Worm (Caenorhabditis elegans) whole organism, L1 larva: Measurements from ENCODE around the gene ddx-23.

Experiments used
- C34B4.2 ChIP-seq: sonication (generic microtip); optimal IDR thresholded peaks from 2 replicates; lab custom pipeline; 2017; ENCODE audit warnings: mild to moderate bottlenecking, missing genetic modification characterization, missing compliant biosample characterization
- ama-1 ChIP-seq: fragments of 150-350 bp; optimal IDR thresholded peaks from 2 replicates; lab custom pipeline; 2014
- blmp-1 ChIP-seq: fragments of 150-350 bp; optimal IDR thresholded peaks from 2 replicates; lab custom pipeline; 2014; ENCODE audit warnings: missing biosample characterization, missing genetic modification characterization
- ceh-8 ChIP-seq: fragments of 200-800 bp; sonication (Bioruptor generic); optimal IDR thresholded peaks from 2 replicates; lab custom pipeline; 2018; ENCODE audit warnings: mild to moderate bottlenecking, missing genetic modification characterization, moderate library complexity, missing compliant biosample characterization
- ceh-82 ChIP-seq, 3 experiments: fragments of 150-350 bp in 1 of 3; sonication (generic microtip) in 2 of 3; optimal IDR thresholded peaks; 2 replicates each; lab custom pipeline; 2014 to 2017; ENCODE audit warnings: missing biosample characterization in 3 of 3, missing genetic modification characterization in 3 of 3
- ces-1 ChIP-seq: fragments of 150-350 bp; optimal IDR thresholded peaks from 2 replicates; lab custom pipeline; 2014; ENCODE audit warnings: missing biosample characterization, missing genetic modification reagents, missing genetic modification characterization
- dpl-1 ChIP-seq, 3 experiments: fragments of 150-350 bp in 2 of 3; sonication (generic microtip) in 1 of 3; optimal IDR thresholded peaks; 2 replicates each; lab custom pipeline; 2014 to 2017; ENCODE audit warnings: missing biosample characterization in 3 of 3, missing genetic modification characterization in 3 of 3, missing genetic modification reagents in 3 of 3
- efl-1 ChIP-seq, 4 experiments: fragments of 150-350 bp; optimal IDR thresholded peaks in 3 of 4; peaks in 1 of 4; 1 replicate in 1 of 4; 2 replicates in 3 of 4; lab custom pipeline; 2014; ENCODE audit warnings: missing biosample characterization in 2 of 4, missing genetic modification characterization in 2 of 4, missing genetic modification reagents in 2 of 4
- efl-3 ChIP-seq: fragments of 200-800 bp; sonication (Bioruptor generic); optimal IDR thresholded peaks from 2 replicates; lab custom pipeline; 2018; ENCODE audit warnings: mild to moderate bottlenecking, missing genetic modification characterization, missing compliant biosample characterization
- elt-3 ChIP-seq, 6 experiments: fragments of 150-350 bp in 1 of 6; sonication (generic microtip); optimal IDR thresholded peaks; 2 replicates each; lab custom pipeline; 2017 to 2018; ENCODE audit warnings: missing biosample characterization in 6 of 6, missing genetic modification characterization in 6 of 6, inconsistent platforms in 1 of 6
- fkh-10 ChIP-seq: sonication (generic microtip); optimal IDR thresholded peaks from 2 replicates; lab custom pipeline; 2017; ENCODE audit warnings: missing biosample characterization, missing genetic modification reagents, missing genetic modification characterization
- grh-1 ChIP-seq: fragments of 200-800 bp; sonication (Bioruptor generic); IDR thresholded peaks from 2 replicates; pipeline ENCODE4 v1.3.6; 2022; ENCODE audit warnings: missing genetic modification reagents, missing genetic modification characterization, missing compliant biosample characterization
- isw-1 ChIP-seq: fragments of 200-800 bp; sonication (Bioruptor generic); IDR thresholded peaks from 2 replicates; pipeline ENCODE4 v1.3.6; 2022; ENCODE audit warnings: missing genetic modification characterization, missing compliant biosample characterization
- lin-14 ChIP-seq: fragments of 200-800 bp; sonication (Bioruptor generic); optimal IDR thresholded peaks from 2 replicates; lab custom pipeline; 2018; ENCODE audit warnings: mild to moderate bottlenecking, missing genetic modification characterization, moderate library complexity, missing compliant biosample characterization
- lin-35 ChIP-seq, 2 experiments: fragments of 150-350 bp; optimal IDR thresholded peaks; 2 replicates each; lab custom pipeline; 2014; ENCODE audit warnings: missing biosample characterization in 2 of 2, missing genetic modification characterization in 2 of 2, missing genetic modification reagents in 2 of 2
- lin-39 ChIP-seq: fragments of 150-350 bp; optimal IDR thresholded peaks from 2 replicates; lab custom pipeline; 2014; ENCODE audit warnings: missing biosample characterization, missing genetic modification reagents, missing genetic modification characterization
- lir-3 ChIP-seq: sonication (generic microtip); optimal IDR thresholded peaks from 2 replicates; lab custom pipeline; 2016; ENCODE audit warnings: mild to moderate bottlenecking, missing genetic modification characterization, moderate library complexity, missing compliant biosample characterization; ENCODE audit not compliant: poor library complexity
- lsy-2 ChIP-seq, 2 experiments: fragments of 150-350 bp; optimal IDR thresholded peaks; 2 replicates each; lab custom pipeline; 2014; ENCODE audit warnings: missing biosample characterization in 2 of 2, missing genetic modification characterization in 2 of 2
- mab-9 ChIP-seq: fragments of 200-800 bp; sonication (Bioruptor generic); IDR thresholded peaks from 2 replicates; pipeline ENCODE4 v1.3.6; 2022; ENCODE audit warnings: missing genetic modification reagents, missing genetic modification characterization, missing compliant biosample characterization
- mdl-1 ChIP-seq, 2 experiments: fragments of 150-350 bp; optimal IDR thresholded peaks; 2 replicates each; lab custom pipeline; 2014 to 2017; ENCODE audit warnings: missing biosample characterization in 2 of 2, missing genetic modification characterization in 2 of 2, inconsistent platforms in 1 of 2
- mep-1 ChIP-seq: fragments of 150-350 bp; optimal IDR thresholded peaks from 2 replicates; lab custom pipeline; 2014; ENCODE audit warnings: missing biosample characterization, missing genetic modification characterization
- nhr-19 ChIP-seq: fragments of 200-800 bp; sonication (Bioruptor generic); conservative IDR thresholded peaks from 2 replicates; pipeline ENCODE4 v1.3.6; 2022; ENCODE audit warnings: missing genetic modification characterization, missing compliant biosample characterization
- nhr-20 ChIP-seq: sonication (generic microtip); optimal IDR thresholded peaks from 2 replicates; lab custom pipeline; 2016; ENCODE audit warnings: mild to moderate bottlenecking, missing genetic modification characterization, missing compliant biosample characterization
- nhr-237 ChIP-seq: fragments of 150-350 bp; optimal IDR thresholded peaks from 2 replicates; lab custom pipeline; 2014; ENCODE audit warnings: missing biosample characterization, missing genetic modification characterization
- nhr-47 ChIP-seq: sonication (generic microtip); optimal IDR thresholded peaks from 2 replicates; lab custom pipeline; 2016; ENCODE audit warnings: mild to moderate bottlenecking, missing genetic modification characterization, moderate library complexity, missing compliant biosample characterization
- nhr-71 ChIP-seq: sonication (generic microtip); optimal IDR thresholded peaks from 2 replicates; lab custom pipeline; 2016; ENCODE audit warnings: mild to moderate bottlenecking, missing genetic modification characterization, moderate library complexity, missing compliant biosample characterization
- nhr-76 ChIP-seq: sonication (generic microtip); optimal IDR thresholded peaks from 2 replicates; lab custom pipeline; 2017; ENCODE audit warnings: missing biosample characterization, missing genetic modification characterization
- nhr-77 ChIP-seq: fragments of 150-350 bp; optimal IDR thresholded peaks from 2 replicates; lab custom pipeline; 2014; ENCODE audit warnings: missing biosample characterization, missing genetic modification characterization
- nhr-85 ChIP-seq: sonication (generic microtip); peaks from one replicate; lab custom pipeline; 2016; ENCODE audit warnings: missing genetic modification characterization, inconsistent platforms, missing compliant biosample characterization
- nhr-90 ChIP-seq: sonication (generic microtip); optimal IDR thresholded peaks from 2 replicates; lab custom pipeline; 2016; ENCODE audit warnings: mild to moderate bottlenecking, missing genetic modification characterization, missing compliant biosample characterization; ENCODE audit not compliant: poor library complexity
- pag-3 ChIP-seq: sonication (generic microtip); optimal IDR thresholded peaks from 2 replicates; lab custom pipeline; 2017; ENCODE audit warnings: missing genetic modification characterization, mild to moderate bottlenecking, missing compliant biosample characterization, antibody characterized with exemption, borderline replicate concordance; ENCODE audit not compliant: insufficient read depth
- pqm-1 ChIP-seq: sonication (generic microtip); optimal IDR thresholded peaks from 3 replicates; lab custom pipeline; 2017; ENCODE audit warnings: missing biosample characterization, missing genetic modification characterization
- snpc-4 ChIP-seq: fragments of 150-350 bp; optimal IDR thresholded peaks from 2 replicates; lab custom pipeline; 2014; ENCODE audit warnings: missing biosample characterization, missing genetic modification characterization
- snu-23 ChIP-seq: sonication (generic microtip); optimal IDR thresholded peaks from 2 replicates; lab custom pipeline; 2016; ENCODE audit warnings: missing genetic modification characterization, missing compliant biosample characterization
- sptf-1 ChIP-seq: fragments of 150-350 bp; optimal IDR thresholded peaks from 2 replicates; lab custom pipeline; 2014; ENCODE audit warnings: missing biosample characterization, missing genetic modification characterization
- tbx-2 ChIP-seq: sonication (generic microtip); optimal IDR thresholded peaks from 2 replicates; lab custom pipeline; 2016; ENCODE audit warnings: missing genetic modification characterization, missing compliant biosample characterization
- tlp-1 ChIP-seq: fragments of 150-350 bp; optimal IDR thresholded peaks from 2 replicates; lab custom pipeline; 2014; ENCODE audit warnings: missing biosample characterization, missing genetic modification characterization
- unc-98 ChIP-seq: fragments of 200-800 bp; sonication (Bioruptor generic); IDR thresholded peaks from 2 replicates; pipeline ENCODE4 v1.3.6; 2022; ENCODE audit warnings: missing genetic modification characterization, missing compliant biosample characterization
- zip-4 ChIP-seq: fragments of 200-800 bp; sonication (Bioruptor generic); optimal IDR thresholded peaks from 2 replicates; lab custom pipeline; 2018; ENCODE audit warnings: mild to moderate bottlenecking, missing genetic modification characterization, moderate library complexity, missing compliant biosample characterization

The ddx-23 gene

DNA sequence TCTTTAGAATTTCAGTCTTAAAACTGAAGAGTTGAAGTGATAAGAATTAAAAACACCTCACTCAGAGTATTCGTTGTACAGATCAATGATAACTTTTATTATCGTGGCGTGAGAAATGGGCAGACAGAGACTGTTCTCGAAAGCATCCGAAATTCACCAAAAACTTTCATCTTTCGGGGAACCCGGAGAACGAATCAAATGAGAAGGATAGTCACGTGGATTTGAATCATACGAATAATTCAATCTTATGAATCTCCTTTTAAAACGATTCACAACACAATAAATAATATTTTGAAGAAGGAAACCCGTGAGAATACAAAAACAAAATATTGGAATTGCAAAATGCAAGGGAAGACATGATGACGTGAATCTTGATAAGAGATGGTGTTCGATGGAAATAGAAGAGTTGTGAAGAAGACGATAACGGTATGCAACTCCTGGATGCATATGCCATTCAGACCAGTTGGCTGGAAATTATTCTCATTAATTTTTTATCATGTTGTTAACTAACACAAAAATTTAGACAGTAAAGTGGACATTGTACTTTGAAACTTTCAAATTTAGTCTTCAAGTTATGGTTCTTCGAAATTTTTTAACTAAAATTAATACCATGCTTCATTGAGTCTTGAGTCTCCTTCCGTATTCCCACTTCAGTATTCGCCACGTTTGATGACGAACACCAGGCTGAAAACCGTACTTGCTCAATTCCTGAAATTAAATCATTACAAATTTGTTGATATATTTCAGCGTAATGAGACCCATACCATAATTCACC is 24.0 kb upstream of the ddx-23 start (continued):
- peak; percentile 38 for TF ChIP-seq nhr-85
- TF ChIP-seq unc-98, result no peak
- TF ChIP-seq snpc-4, result no peak
- TF ChIP-seq tbx-2 (tag; lab: Kevin White, UChicago), result no peak
- TF ChIP-seq lin-35 (GFP tag; optimal IDR thresholded peaks at IDR 0.05; lab: Kevin White, UChicago), result peak in 1 of 2 experiments; percentile 62
- peak; percentile 21 for TF ChIP-seq mep-1
- peak; percentile 90 for TF ChIP-seq blmp-1
- peak in 4 of 6 experiments; percentile 10 to 61 (median 28) for TF ChIP-seq elt-3 (tag; optimal IDR thresholded peaks at IDR 0.05; lab: Kevin White, UChicago)
- TF ChIP-seq tlp-1, result no peak

DNA sequence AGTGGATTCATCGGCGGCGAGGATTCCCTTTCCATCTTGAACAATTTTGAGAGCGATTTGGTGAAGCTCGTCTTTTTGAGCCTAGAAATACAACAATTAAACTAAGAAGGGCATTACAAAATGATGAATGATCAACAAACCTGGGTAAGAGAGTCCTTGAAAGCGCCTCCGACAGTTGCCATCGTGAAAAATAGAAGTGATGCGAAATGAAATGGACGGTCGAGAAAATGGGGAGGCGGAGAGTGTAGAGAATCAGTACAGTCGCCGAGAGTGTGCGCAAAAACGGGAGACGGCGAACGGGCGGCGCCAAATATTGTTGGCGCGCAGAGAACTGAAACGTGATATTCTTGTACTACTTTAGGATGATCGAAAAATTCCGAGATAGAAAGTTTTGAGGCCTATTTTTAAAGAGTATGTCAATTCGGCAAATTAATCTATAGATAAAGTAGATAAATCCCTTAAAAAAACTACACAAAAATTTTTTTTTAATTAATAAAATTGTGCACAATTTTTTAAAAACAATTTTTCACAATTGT is 23.1 kb upstream of the ddx-23 start, which contains the start of gene aldo-2:
Gene aldo-2, minus strand, starts transcription at position 486 of the 536 bp plus-strand sequence.
- TF ChIP-seq sptf-1 (no peak), nhr-19 (GFP tag; lab: Robert Waterston, UW) (peak; percentile 6; the same call in 1 of the 2 replicates), tlp-1 (no peak), tbx-2 (tag; lab: Kevin White, UChicago) (peak; percentile 22), ces-1 (GFP tag; lab: Kevin White, UChicago) (no peak), lin-14 (GFP tag; lab: Kevin White, UChicago) (peak; percentile 76), elt-3 (tag; optimal IDR thresholded peaks at IDR 0.05; lab: Kevin White, UChicago) (peak in 1 of 6 experiments; percentile 30), nhr-85 (peak; percentile 84), snu-23 (peak; percentile 57), nhr-77 (tag; lab: Kevin White, UChicago) (no peak), lir-3 (tag; lab: Kevin White, UChicago) (no peak), C34B4.2 (tag; lab: Kevin White, UChicago) (no peak), nhr-237 (tag; lab: Kevin White, UChicago) (no peak), pag-3 (tag; lab: Kevin White, UChicago) (no peak), pqm-1 (tag; lab: Kevin White, UChicago) (no peak), nhr-47 (tag; lab: Kevin White, UChicago) (peak; percentile 15), ceh-82 (tag; optimal IDR thresholded peaks at IDR 0.05; lab: Kevin White, UChicago) (peak in 1 of 3 experiments; percentile 4), nhr-71 (tag; lab: Kevin White, UChicago) (peak; percentile 11), lin-35 (GFP tag; optimal IDR thresholded peaks at IDR 0.05; lab: Kevin White, UChicago) (peak; percentile 24 to 60), dpl-1 (GFP tag; optimal IDR thresholded peaks at IDR 0.05; lab: Kevin White, UChicago) (peak in 2 of 3 experiments; percentile 22 to 33), efl-1 (optimal IDR thresholded peaks at IDR 0.05; lab: Kevin White, UChicago) (peak; percentile 22 to 30), efl-1 (GFP tag; optimal IDR thresholded peaks at IDR 0.05 in 1 of 2; lab: Kevin White, UChicago) (peak in 1 of 2 experiments; percentile 92), mep-1 (peak; percentile 14), lsy-2 (tag; optimal IDR thresholded peaks at IDR 0.05; lab: Kevin White, UChicago) (peak in 1 of 2 experiments; percentile 36), ceh-8 (GFP tag; lab: Kevin White, UChicago) (no peak), zip-4 (GFP tag; lab: Kevin White, UChicago) (no peak), lin-39 (no peak), blmp-1 (peak; percentile 64), nhr-90 (peak; percentile 54), grh-1 (GFP tag; lab: Robert Waterston, UW) (0 out of 2 replicates have a peak, but pooled peaks have one; percentile 5), isw-1 (no peak), mdl-1 (tag; optimal IDR thresholded peaks at IDR 0.05; lab: Kevin White, UChicago) (peak in 1 of 2 experiments; percentile 40), ama-1 (peak; percentile 56), nhr-76 (no peak), mab-9 (no peak), fkh-10 (no peak), efl-3 (no peak), nhr-20 (tag; lab: Kevin White, UChicago) (peak; percentile 31)
